Worm (Caenorhabditis elegans): ENCODE data around the gene Y48A6B.8.

Gene Y48A6B.8

DNA sequence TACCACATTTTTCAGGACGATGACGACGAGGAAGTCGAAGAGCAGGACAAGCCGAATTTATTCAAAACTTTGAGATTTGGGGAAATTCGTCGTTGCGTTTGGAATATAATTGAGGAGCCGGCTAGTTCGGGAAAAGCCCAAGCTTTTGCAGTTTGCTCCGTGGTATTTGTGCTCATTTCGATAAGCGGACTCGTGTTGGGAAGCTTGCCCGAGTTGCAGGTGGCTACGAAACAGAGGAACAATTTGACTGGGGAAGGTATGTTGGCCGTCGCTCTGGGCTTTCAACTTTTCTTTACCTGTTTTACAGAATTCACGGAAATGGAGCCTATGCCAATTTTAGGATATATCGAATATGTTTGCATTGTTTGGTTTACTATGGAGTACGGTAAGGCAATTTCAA, 7.0 kb downstream of the Y48A6B.8 start:
- TF ChIP-seq aha-1 (tag) = peak; percentile 51
- no peak for TF ChIP-seq hlh-11 (tag; optimal IDR thresholded peaks at IDR 0.05)

DNA sequence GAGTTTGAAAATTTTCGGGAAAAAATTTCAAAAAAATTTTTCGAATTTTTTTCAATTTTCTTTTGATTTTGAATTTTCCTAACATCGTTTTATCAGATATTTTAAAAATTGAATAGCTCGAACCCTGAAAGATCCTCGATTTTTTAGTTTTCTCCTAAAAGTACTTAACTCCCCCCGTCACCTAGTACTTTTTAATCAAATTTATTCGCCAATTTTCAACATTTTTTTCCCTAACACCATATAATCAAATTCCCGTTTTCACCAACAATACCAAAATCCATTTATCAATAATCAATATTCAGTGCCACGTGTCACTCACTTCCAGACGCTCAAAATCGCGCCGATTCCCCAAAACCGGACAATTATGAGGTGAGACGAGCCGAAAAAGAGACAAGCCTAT, 17.0 kb downstream of the Y48A6B.8 start, which contains the start of gene kvs-4:
kvs-4 (plus strand) TSS at position 301 of the 400 bp plus-strand sequence.
- no peak for TF ChIP-seq mdl-1 (tag; optimal IDR thresholded peaks at IDR 0.05)

DNA sequence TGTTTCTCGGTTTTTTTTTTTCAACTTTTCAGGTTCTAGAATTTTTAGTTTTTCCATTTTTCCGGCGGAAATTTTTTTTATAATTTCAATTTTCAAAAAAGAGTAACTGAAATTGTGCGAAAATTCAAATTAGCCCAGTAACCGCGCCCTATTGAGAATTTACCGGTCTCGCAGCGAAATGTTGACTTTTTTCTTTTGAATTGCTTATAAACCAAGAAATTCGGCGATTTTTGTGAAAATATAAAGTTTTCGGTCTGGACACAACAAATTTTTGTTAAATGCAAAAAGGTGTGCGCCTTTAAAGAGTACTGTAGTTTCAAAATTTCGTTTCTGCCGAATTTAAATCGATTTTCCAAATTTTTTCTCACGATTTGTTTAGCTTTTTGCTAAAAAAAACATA, 18.6 kb downstream of the Y48A6B.8 start:
- no peak for TF ChIP-seq madf-9 (GFP tag; conservative IDR thresholded peaks at IDR 0.05)
- TF ChIP-seq lin-38 (GFP tag; IDR thresholded peaks at IDR 0.05) = peak; percentile 52

DNA sequence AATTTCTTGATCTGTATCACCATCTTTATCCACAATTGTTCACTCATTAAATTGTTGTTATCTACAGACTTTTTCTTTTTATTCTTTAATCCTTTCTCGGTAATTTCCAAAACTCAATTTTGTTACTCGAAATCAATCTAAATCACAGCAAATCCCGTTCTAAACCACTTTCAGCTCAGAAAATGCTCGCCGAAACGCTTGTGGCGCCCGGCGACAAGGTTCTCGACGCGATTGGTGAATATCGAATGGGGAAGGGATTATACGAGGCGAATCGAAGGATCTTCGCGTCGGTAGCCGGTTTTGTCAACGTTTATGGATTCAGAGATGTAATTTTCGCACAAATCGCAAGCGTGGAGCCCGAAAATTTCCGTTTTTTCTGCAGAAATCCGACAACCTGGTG, 20.4 kb downstream of the Y48A6B.8 start, which contains the start of gene exos-1:
exos-1 (plus strand) TSS at position 175 of the 400 bp plus-strand sequence.
- TF ChIP-seq ctbp-1 (GFP tag; IDR thresholded peaks at IDR 0.05) (0 out of 2 replicates have a peak, but pooled peaks have one; percentile 39), unc-62 (GFP tag; optimal IDR thresholded peaks at IDR 0.05 in 1 of 2) (peak in 1 of 2 experiments; percentile 45), unc-62 (tag; optimal IDR thresholded peaks at IDR 0.05) (no peak), mxl-2 (GFP tag; conservative IDR thresholded peaks at IDR 0.05) (no peak), aha-1 (tag) (no peak), lin-38 (GFP tag; IDR thresholded peaks at IDR 0.05) (peak; percentile 48)

DNA sequence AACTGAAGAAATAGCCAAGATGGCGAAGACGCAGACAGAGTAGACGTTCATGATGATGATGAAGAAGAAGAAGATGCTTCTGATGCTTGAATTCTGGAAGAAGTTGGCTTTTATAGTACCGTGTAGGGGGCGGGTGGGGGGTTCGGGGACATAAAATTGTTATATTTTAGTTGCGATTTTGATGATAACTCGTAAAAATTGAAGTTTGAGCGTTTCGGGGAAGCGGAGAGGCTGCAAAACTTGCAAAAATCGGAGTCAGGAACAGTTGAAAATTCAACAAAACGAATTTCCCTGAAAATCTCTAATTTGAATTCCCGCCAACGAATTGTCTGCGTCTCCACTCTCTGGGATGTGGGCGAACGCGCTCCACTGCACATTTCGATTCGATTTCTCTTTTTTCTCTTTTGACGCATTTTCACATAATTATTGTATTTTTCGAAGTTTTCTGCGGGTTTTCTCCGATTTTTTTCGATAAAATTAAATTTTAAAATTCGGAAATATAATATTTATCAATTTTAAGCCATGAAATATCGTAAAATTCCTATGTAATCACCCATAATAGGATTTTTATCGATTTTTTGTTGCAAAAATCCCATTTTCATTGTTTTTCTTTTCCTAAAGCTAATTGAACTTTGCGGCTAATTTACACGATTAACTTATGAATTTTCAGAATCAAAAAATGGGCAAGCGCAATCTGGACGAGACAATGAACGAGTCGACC, 21.5 kb downstream of the Y48A6B.8 start, which contains the start of the genes fipr-17 and Y48A6B.3:
fipr-17 (minus strand) TSS at position 51 of the 721 bp plus-strand sequence.
Y48A6B.3 (plus strand) TSS at position 671 of the 721 bp plus-strand sequence.
- TF ChIP-seq snpc-1.2 (GFP tag; IDR thresholded peaks at IDR 0.05) (no peak), Y105C5A.15 (GFP tag; IDR thresholded peaks at IDR 0.05) (no peak), lin-39 (tag; optimal IDR thresholded peaks at IDR 0.05) (no peak), Y75B8A.6 (GFP tag; IDR thresholded peaks at IDR 0.05) (no peak), mdl-1 (tag; optimal IDR thresholded peaks at IDR 0.05) (no peak), nhr-11 (tag; optimal IDR thresholded peaks at IDR 0.05) (peak; percentile 68), fos-1 (tag; optimal IDR thresholded peaks at IDR 0.05) (no peak), gei-8 (GFP tag; optimal IDR thresholded peaks at IDR 0.05) (no peak), dmd-6 (GFP tag; IDR thresholded peaks at IDR 0.05) (peak; percentile 39; the same call in 1 of the 2 replicates), Y5F2A.4 (GFP tag; optimal IDR thresholded peaks at IDR 0.05) (no peak), ceh-28 (tag; optimal IDR thresholded peaks at IDR 0.05) (no peak), R02D3.7 (tag; optimal IDR thresholded peaks at IDR 0.05) (no peak), sdz-12 (GFP tag; optimal IDR thresholded peaks at IDR 0.05) (no peak), zag-1 (tag; optimal IDR thresholded peaks at IDR 0.05) (no peak), ceh-62 (tag; optimal IDR thresholded peaks at IDR 0.05) (no peak), arid-1 (GFP tag; conservative IDR thresholded peaks at IDR 0.05) (peak; percentile 55; the same call in 1 of the 2 replicates), duxl-1 (tag; optimal IDR thresholded peaks at IDR 0.05; ENCODE audit: poor library complexity) (peak; percentile 60), nhr-48 (tag; optimal IDR thresholded peaks at IDR 0.05) (no peak), egl-43 (GFP tag; IDR thresholded peaks at IDR 0.05) (no peak), daf-8 (GFP tag; IDR thresholded peaks at IDR 0.05) (no peak), F44E2.7 (GFP tag; IDR thresholded peaks at IDR 0.05) (no peak), nhr-111 (GFP tag; optimal IDR thresholded peaks at IDR 0.05) (no peak), mxl-2 (GFP tag; conservative IDR thresholded peaks at IDR 0.05) (no peak), nhr-237 (tag; optimal IDR thresholded peaks at IDR 0.05) (no peak), lin-29 (GFP tag; IDR thresholded peaks at IDR 0.05) (no peak), tra-1 (GFP tag; IDR thresholded peaks at IDR 0.05) (no peak), skn-1 (tag; optimal IDR thresholded peaks at IDR 0.05) (no peak), unc-39 (tag; optimal IDR thresholded peaks at IDR 0.05) (no peak), mep-1 (tag; optimal IDR thresholded peaks at IDR 0.05) (peak; percentile 72), zip-2 (tag; optimal IDR thresholded peaks at IDR 0.05) (no peak), aly-2 (tag; optimal IDR thresholded peaks at IDR 0.05) (no peak), nhr-77 (tag; optimal IDR thresholded peaks at IDR 0.05) (peak; percentile 75), nhr-102 (tag; optimal IDR thresholded peaks at IDR 0.05) (peak; percentile 19), F49E8.2 (tag; optimal IDR thresholded peaks at IDR 0.05; ENCODE audit: borderline replicate concordance) (no peak), zfp-2 (tag; optimal IDR thresholded peaks at IDR 0.05) (no peak), F26F4.8 (GFP tag; conservative IDR thresholded peaks at IDR 0.05) (no peak)
